Worm (Caenorhabditis elegans) whole organism, L1 larva: ENCODE results near the gene ZK1240.2.
A peak's percentile ranks its signal among the peaks of the same experiment; 100 is the strongest.

Source experiments
- C34B4.2 ChIP-seq: sonication (generic microtip); optimal IDR thresholded peaks from 2 replicates; lab custom pipeline; 2017; ENCODE audit warnings: mild to moderate bottlenecking, missing genetic modification characterization, missing compliant biosample characterization
- aha-1 ChIP-seq: fragments of 150-350 bp; optimal IDR thresholded peaks from 2 replicates; lab custom pipeline; 2014; ENCODE audit warnings: missing biosample characterization, missing genetic modification characterization
- aly-2 ChIP-seq: fragments of 150-350 bp; optimal IDR thresholded peaks from 2 replicates; lab custom pipeline; 2014; ENCODE audit warnings: missing biosample characterization, missing genetic modification characterization
- ama-1 ChIP-seq: fragments of 150-350 bp; optimal IDR thresholded peaks from 2 replicates; lab custom pipeline; 2014
- ceh-8 ChIP-seq: fragments of 200-800 bp; sonication (Bioruptor generic); optimal IDR thresholded peaks from 2 replicates; lab custom pipeline; 2018; ENCODE audit warnings: mild to moderate bottlenecking, missing genetic modification characterization, moderate library complexity, missing compliant biosample characterization
- ceh-82 ChIP-seq, 3 experiments: fragments of 150-350 bp in 1 of 3; sonication (generic microtip) in 2 of 3; optimal IDR thresholded peaks; 2 replicates each; lab custom pipeline; 2014 to 2017; ENCODE audit warnings: missing biosample characterization in 3 of 3, missing genetic modification characterization in 3 of 3
- ceh-88 ChIP-seq: fragments of 200-800 bp; sonication (Bioruptor generic); IDR thresholded peaks from 2 replicates; pipeline ENCODE4 v1.3.6; 2022; ENCODE audit warnings: missing genetic modification characterization, missing compliant biosample characterization
- ceh-90 ChIP-seq: sonication (generic microtip); optimal IDR thresholded peaks from 2 replicates; lab custom pipeline; 2016; ENCODE audit warnings: missing genetic modification characterization, missing compliant biosample characterization
- dpl-1 ChIP-seq, 3 experiments: fragments of 150-350 bp in 2 of 3; sonication (generic microtip) in 1 of 3; optimal IDR thresholded peaks; 2 replicates each; lab custom pipeline; 2014 to 2017; ENCODE audit warnings: missing biosample characterization in 3 of 3, missing genetic modification characterization in 3 of 3, missing genetic modification reagents in 3 of 3
- efl-1 ChIP-seq, 4 experiments: fragments of 150-350 bp; optimal IDR thresholded peaks in 3 of 4; peaks in 1 of 4; 1 replicate in 1 of 4; 2 replicates in 3 of 4; lab custom pipeline; 2014; ENCODE audit warnings: missing biosample characterization in 2 of 4, missing genetic modification characterization in 2 of 4, missing genetic modification reagents in 2 of 4
- egl-13 ChIP-seq: sonication (generic microtip); optimal IDR thresholded peaks from 2 replicates; lab custom pipeline; 2016; ENCODE audit warnings: missing genotype, missing genetic modification reagents, missing genetic modification characterization, missing compliant biosample characterization
- elt-2 ChIP-seq: sonication (generic microtip); optimal IDR thresholded peaks from 2 replicates; lab custom pipeline; 2016; ENCODE audit warnings: missing genetic modification characterization, mild to moderate bottlenecking, inconsistent platforms, missing compliant biosample characterization, missing genetic modification reagents
- elt-3 ChIP-seq, 6 experiments: fragments of 150-350 bp in 1 of 6; sonication (generic microtip); optimal IDR thresholded peaks; 2 replicates each; lab custom pipeline; 2017 to 2018; ENCODE audit warnings: missing biosample characterization in 6 of 6, missing genetic modification characterization in 6 of 6, inconsistent platforms in 1 of 6
- ets-5 ChIP-seq: fragments of 200-800 bp; sonication (Bioruptor generic); IDR thresholded peaks from 2 replicates; pipeline ENCODE4 v1.3.6; 2022; ENCODE audit warnings: missing genetic modification characterization, missing compliant biosample characterization
- fkh-10 ChIP-seq: sonication (generic microtip); optimal IDR thresholded peaks from 2 replicates; lab custom pipeline; 2017; ENCODE audit warnings: missing biosample characterization, missing genetic modification reagents, missing genetic modification characterization
- grh-1 ChIP-seq: fragments of 200-800 bp; sonication (Bioruptor generic); IDR thresholded peaks from 2 replicates; pipeline ENCODE4 v1.3.6; 2022; ENCODE audit warnings: missing genetic modification reagents, missing genetic modification characterization, missing compliant biosample characterization
- hlh-4 ChIP-seq: sonication (generic microtip); optimal IDR thresholded peaks from 2 replicates; lab custom pipeline; 2016; ENCODE audit warnings: mild to moderate bottlenecking, missing genetic modification characterization, missing compliant biosample characterization
- hpl-2 ChIP-seq: fragments of 150-350 bp; optimal IDR thresholded peaks from 2 replicates; lab custom pipeline; 2014; ENCODE audit warnings: missing biosample characterization, missing genetic modification reagents, missing genetic modification characterization
- irx-1 ChIP-seq: sonication (generic microtip); optimal IDR thresholded peaks from 2 replicates; lab custom pipeline; 2016; ENCODE audit warnings: missing genetic modification characterization, missing compliant biosample characterization
- isw-1 ChIP-seq: fragments of 200-800 bp; sonication (Bioruptor generic); IDR thresholded peaks from 2 replicates; pipeline ENCODE4 v1.3.6; 2022; ENCODE audit warnings: missing genetic modification characterization, missing compliant biosample characterization
- jun-1 ChIP-seq: fragments of 150-350 bp; optimal IDR thresholded peaks from 2 replicates; lab custom pipeline; 2014; ENCODE audit warnings: missing biosample characterization, missing genetic modification reagents, missing genetic modification characterization
- lin-14 ChIP-seq: fragments of 200-800 bp; sonication (Bioruptor generic); optimal IDR thresholded peaks from 2 replicates; lab custom pipeline; 2018; ENCODE audit warnings: mild to moderate bottlenecking, missing genetic modification characterization, moderate library complexity, missing compliant biosample characterization
- lir-3 ChIP-seq: sonication (generic microtip); optimal IDR thresholded peaks from 2 replicates; lab custom pipeline; 2016; ENCODE audit warnings: mild to moderate bottlenecking, missing genetic modification characterization, moderate library complexity, missing compliant biosample characterization; ENCODE audit not compliant: poor library complexity
- lsy-2 ChIP-seq, 2 experiments: fragments of 150-350 bp; optimal IDR thresholded peaks; 2 replicates each; lab custom pipeline; 2014; ENCODE audit warnings: missing biosample characterization in 2 of 2, missing genetic modification characterization in 2 of 2
- mab-9 ChIP-seq: fragments of 200-800 bp; sonication (Bioruptor generic); IDR thresholded peaks from 2 replicates; pipeline ENCODE4 v1.3.6; 2022; ENCODE audit warnings: missing genetic modification reagents, missing genetic modification characterization, missing compliant biosample characterization
- mef-2 ChIP-seq: fragments of 150-350 bp; optimal IDR thresholded peaks from 2 replicates; lab custom pipeline; 2014; ENCODE audit warnings: missing biosample characterization, missing genetic modification characterization
- mep-1 ChIP-seq: fragments of 150-350 bp; optimal IDR thresholded peaks from 2 replicates; lab custom pipeline; 2014; ENCODE audit warnings: missing biosample characterization, missing genetic modification characterization
- nhr-19 ChIP-seq: fragments of 200-800 bp; sonication (Bioruptor generic); conservative IDR thresholded peaks from 2 replicates; pipeline ENCODE4 v1.3.6; 2022; ENCODE audit warnings: missing genetic modification characterization, missing compliant biosample characterization
- nhr-20 ChIP-seq: sonication (generic microtip); optimal IDR thresholded peaks from 2 replicates; lab custom pipeline; 2016; ENCODE audit warnings: mild to moderate bottlenecking, missing genetic modification characterization, missing compliant biosample characterization
- nhr-237 ChIP-seq: fragments of 150-350 bp; optimal IDR thresholded peaks from 2 replicates; lab custom pipeline; 2014; ENCODE audit warnings: missing biosample characterization, missing genetic modification characterization
- nhr-28 ChIP-seq: fragments of 150-350 bp; optimal IDR thresholded peaks from 2 replicates; lab custom pipeline; 2014; ENCODE audit warnings: missing biosample characterization, missing genetic modification characterization
- nhr-47 ChIP-seq: sonication (generic microtip); optimal IDR thresholded peaks from 2 replicates; lab custom pipeline; 2016; ENCODE audit warnings: mild to moderate bottlenecking, missing genetic modification characterization, moderate library complexity, missing compliant biosample characterization
- nhr-71 ChIP-seq: sonication (generic microtip); optimal IDR thresholded peaks from 2 replicates; lab custom pipeline; 2016; ENCODE audit warnings: mild to moderate bottlenecking, missing genetic modification characterization, moderate library complexity, missing compliant biosample characterization
- skn-1 ChIP-seq: fragments of 150-350 bp; optimal IDR thresholded peaks from 2 replicates; lab custom pipeline; 2014; ENCODE audit warnings: missing biosample characterization, missing genetic modification characterization
- sox-4 ChIP-seq: sonication (generic microtip); optimal IDR thresholded peaks from 2 replicates; lab custom pipeline; 2016; ENCODE audit warnings: missing genetic modification characterization, missing compliant biosample characterization
- tbx-2 ChIP-seq: sonication (generic microtip); optimal IDR thresholded peaks from 2 replicates; lab custom pipeline; 2016; ENCODE audit warnings: missing genetic modification characterization, missing compliant biosample characterization
- unc-30 ChIP-seq: sonication (generic microtip); optimal IDR thresholded peaks from 2 replicates; lab custom pipeline; 2017; ENCODE audit warnings: missing biosample characterization, missing genetic modification characterization
- unc-98 ChIP-seq: fragments of 200-800 bp; sonication (Bioruptor generic); IDR thresholded peaks from 2 replicates; pipeline ENCODE4 v1.3.6; 2022; ENCODE audit warnings: missing genetic modification characterization, missing compliant biosample characterization
- vab-15 ChIP-seq: sonication (generic microtip); optimal IDR thresholded peaks from 2 replicates; lab custom pipeline; 2017; ENCODE audit warnings: missing genotype, mild to moderate bottlenecking, missing genetic modification characterization, missing compliant biosample characterization
- zag-1 ChIP-seq: fragments of 150-350 bp; optimal IDR thresholded peaks from 2 replicates; lab custom pipeline; 2014; ENCODE audit warnings: missing biosample characterization, missing genetic modification characterization
- zip-4 ChIP-seq: fragments of 200-800 bp; sonication (Bioruptor generic); optimal IDR thresholded peaks from 2 replicates; lab custom pipeline; 2018; ENCODE audit warnings: mild to moderate bottlenecking, missing genetic modification characterization, moderate library complexity, missing compliant biosample characterization
- ztf-4 ChIP-seq: fragments of 150-350 bp; optimal IDR thresholded peaks from 2 replicates; lab custom pipeline; 2014; ENCODE audit warnings: missing biosample characterization, missing genetic modification characterization

ZK1240.2 gene

ce11 chrII:2289441-2289840 lies 33.7 kb upstream of the ZK1240.2 start:
- TF ChIP-seq irx-1 (tag; lab: Kevin White, UChicago) (no peak), efl-1 (optimal IDR thresholded peaks at IDR 0.05; lab: Kevin White, UChicago) (peak; percentile 27 to 54), efl-1 (GFP tag; optimal IDR thresholded peaks at IDR 0.05 in 1 of 2; lab: Kevin White, UChicago) (peak in 1 of 2 experiments; percentile 39), vab-15 (tag; lab: Kevin White, UChicago) (no peak), nhr-47 (tag; lab: Kevin White, UChicago) (peak; percentile 32), skn-1 (peak; percentile 14), jun-1 (peak; percentile 51), isw-1 (GFP tag; lab: Robert Waterston, UW) (peak; percentile 42), lin-14 (GFP tag; lab: Kevin White, UChicago) (peak; percentile 77), nhr-71 (tag; lab: Kevin White, UChicago) (peak; percentile 65), ceh-82 (tag; optimal IDR thresholded peaks at IDR 0.05; lab: Kevin White, UChicago) (peak; percentile 35 to 70 (median 61)), ceh-88 (GFP tag; lab: Robert Waterston, UW) (no peak), zip-4 (peak; percentile 92), lsy-2 (tag; optimal IDR thresholded peaks at IDR 0.05; lab: Kevin White, UChicago) (peak in 1 of 2 experiments; percentile 10)

DNA sequence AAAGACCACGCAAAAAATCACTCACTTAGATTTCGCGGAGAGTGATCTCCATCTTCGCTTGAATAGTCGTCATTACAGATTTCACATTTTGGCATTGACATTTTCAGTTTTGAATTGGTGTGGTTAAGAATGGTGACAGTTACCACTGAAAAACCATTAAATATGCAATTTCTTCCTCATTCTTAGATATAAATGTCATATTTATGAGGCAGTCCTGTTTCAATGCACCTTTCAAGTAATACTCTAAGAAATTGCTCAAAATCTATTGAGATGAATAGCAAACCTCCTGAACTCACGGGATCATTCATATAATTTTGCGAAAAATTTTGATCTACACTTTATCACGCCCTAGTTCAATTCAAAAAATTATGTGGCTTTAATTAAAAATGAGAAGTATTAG lies 31.1 kb upstream of the ZK1240.2 start, which contains the start of gene K09F6.7:
Gene K09F6.7, minus strand, starts transcription at position 101 of the 400 bp plus-strand sequence.
- TF ChIP-seq grh-1 (no peak), lsy-2 (tag; optimal IDR thresholded peaks at IDR 0.05; lab: Kevin White, UChicago) (no peak), unc-30 (tag; lab: Kevin White, UChicago) (no peak), nhr-28 (tag; lab: Kevin White, UChicago) (no peak), hpl-2 (GFP tag; lab: Kevin White, UChicago) (no peak), zag-1 (tag; lab: Kevin White, UChicago) (no peak)

- TF ChIP-seq grh-1 (no peak), nhr-71 (tag; lab: Kevin White, UChicago) (no peak), elt-2 (tag; lab: Kevin White, UChicago) (peak; percentile 5)
These were observed 30.6 kb upstream of the ZK1240.2 start for ce11 chrII:2292549-2292948.

- TF ChIP-seq hlh-4 (tag; lab: Kevin White, UChicago): no peak
- TF ChIP-seq ceh-90 (tag; lab: Kevin White, UChicago): no peak
- no peak for TF ChIP-seq nhr-237 (tag; lab: Kevin White, UChicago)
- TF ChIP-seq fkh-10 (GFP tag; lab: Kevin White, UChicago): no peak
- no peak for TF ChIP-seq nhr-71 (tag; lab: Kevin White, UChicago)
- no peak for TF ChIP-seq nhr-19
- no peak for TF ChIP-seq ceh-82 (tag; optimal IDR thresholded peaks at IDR 0.05; lab: Kevin White, UChicago)
- TF ChIP-seq efl-1 (optimal IDR thresholded peaks at IDR 0.05; lab: Kevin White, UChicago): no peak
- no peak for TF ChIP-seq efl-1 (GFP tag; optimal IDR thresholded peaks at IDR 0.05 in 1 of 2; lab: Kevin White, UChicago)
- no peak for TF ChIP-seq mab-9 (GFP tag; lab: Robert Waterston, UW)
- no peak for TF ChIP-seq ztf-4 (tag; lab: Kevin White, UChicago)
- no peak for TF ChIP-seq unc-98 (GFP tag; lab: Robert Waterston, UW)
- no peak for TF ChIP-seq nhr-20 (tag; lab: Kevin White, UChicago)
- no peak for TF ChIP-seq mep-1 (tag; lab: Kevin White, UChicago)
These were observed 27.3 kb upstream of the ZK1240.2 start, which contains the start of gene fbxc-25 for ce11 chrII:2295817-2296315. TSS of gene fbxc-25 (minus strand) at chrII:2296265.

DNA sequence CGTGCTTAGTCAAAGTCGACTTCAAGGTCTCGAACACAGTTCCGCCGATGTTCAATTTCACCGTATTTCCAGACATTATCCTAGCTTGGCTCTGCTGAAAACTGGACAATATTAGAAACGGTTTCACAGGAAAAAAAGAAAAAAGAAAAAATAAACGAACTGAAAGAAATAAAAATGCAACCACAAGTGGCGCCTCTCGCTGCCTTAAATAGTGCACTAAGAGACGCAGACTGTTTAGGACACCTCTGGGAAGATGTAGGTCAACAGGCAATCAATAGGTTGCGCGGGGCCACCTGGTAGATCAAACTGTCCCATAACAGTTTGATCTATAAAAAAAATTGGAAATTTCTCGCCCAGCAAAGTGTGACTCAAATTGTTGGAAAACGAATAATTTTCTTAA lies 24.4 kb upstream of the ZK1240.2 start, which contains the start of gene B0281.4:
Gene B0281.4, minus strand, starts transcription at position 101 of the 400 bp plus-strand sequence.
- TF ChIP-seq C34B4.2 (tag; lab: Kevin White, UChicago) (no peak), fkh-10 (GFP tag; lab: Kevin White, UChicago) (no peak), lir-3 (tag; lab: Kevin White, UChicago) (no peak), ets-5 (no peak), irx-1 (tag; lab: Kevin White, UChicago) (no peak), hlh-4 (tag; lab: Kevin White, UChicago) (no peak), elt-3 (tag; optimal IDR thresholded peaks at IDR 0.05; lab: Kevin White, UChicago) (no peak), sox-4 (tag; lab: Kevin White, UChicago) (no peak), tbx-2 (no peak), ceh-8 (GFP tag; lab: Kevin White, UChicago) (no peak), efl-1 (optimal IDR thresholded peaks at IDR 0.05; lab: Kevin White, UChicago) (no peak), efl-1 (GFP tag; optimal IDR thresholded peaks at IDR 0.05 in 1 of 2; lab: Kevin White, UChicago) (no peak), aha-1 (tag; lab: Kevin White, UChicago) (no peak), egl-13 (tag; lab: Kevin White, UChicago) (no peak), mef-2 (tag; lab: Kevin White, UChicago) (no peak), dpl-1 (GFP tag; optimal IDR thresholded peaks at IDR 0.05; lab: Kevin White, UChicago) (no peak), ama-1 (lab: Kevin White, UChicago) (no peak), mep-1 (tag; lab: Kevin White, UChicago) (no peak), aly-2 (tag; lab: Kevin White, UChicago) (no peak)
